Worm (Caenorhabditis elegans) whole organism, L1 larva: ENCODE measurements around the gene sre-27.

Source experiments
- F16B12.6 ChIP-seq: fragments of 150-350 bp; optimal IDR thresholded peaks from 2 replicates; lab custom pipeline; 2014; ENCODE audit warnings: missing biosample characterization, missing genetic modification characterization
- Y116A8C.19 ChIP-seq: sonication (generic microtip); optimal IDR thresholded peaks from 2 replicates; lab custom pipeline; 2016; ENCODE audit warnings: missing compliant biosample characterization, missing genetic modification characterization, borderline replicate concordance
- alr-1 ChIP-seq: fragments of 200-800 bp; sonication (Bioruptor generic); optimal IDR thresholded peaks from 2 replicates; lab custom pipeline; 2018; ENCODE audit warnings: borderline replicate concordance, mild to moderate bottlenecking, missing genetic modification characterization, missing compliant biosample characterization
- ama-1 ChIP-seq: fragments of 150-350 bp; optimal IDR thresholded peaks from 2 replicates; lab custom pipeline; 2014
- blmp-1 ChIP-seq: fragments of 150-350 bp; optimal IDR thresholded peaks from 2 replicates; lab custom pipeline; 2014; ENCODE audit warnings: missing biosample characterization, missing genetic modification characterization
- ceh-82 ChIP-seq, 3 experiments: fragments of 150-350 bp in 1 of 3; sonication (generic microtip) in 2 of 3; optimal IDR thresholded peaks; 2 replicates each; lab custom pipeline; 2014 to 2017; ENCODE audit warnings: missing biosample characterization in 3 of 3, missing genetic modification characterization in 3 of 3
- ceh-88 ChIP-seq: fragments of 200-800 bp; sonication (Bioruptor generic); IDR thresholded peaks from 2 replicates; pipeline ENCODE4 v1.3.6; 2022; ENCODE audit warnings: missing genetic modification characterization, missing compliant biosample characterization
- ceh-90 ChIP-seq: sonication (generic microtip); optimal IDR thresholded peaks from 2 replicates; lab custom pipeline; 2016; ENCODE audit warnings: missing genetic modification characterization, missing compliant biosample characterization
- ces-1 ChIP-seq: fragments of 150-350 bp; optimal IDR thresholded peaks from 2 replicates; lab custom pipeline; 2014; ENCODE audit warnings: missing biosample characterization, missing genetic modification reagents, missing genetic modification characterization
- dsc-1 ChIP-seq: sonication (generic microtip); optimal IDR thresholded peaks from 2 replicates; lab custom pipeline; 2016; ENCODE audit warnings: mild to moderate bottlenecking, missing genetic modification characterization, missing compliant biosample characterization
- efl-1 ChIP-seq, 4 experiments: fragments of 150-350 bp; optimal IDR thresholded peaks in 3 of 4; peaks in 1 of 4; 1 replicate in 1 of 4; 2 replicates in 3 of 4; lab custom pipeline; 2014; ENCODE audit warnings: missing biosample characterization in 2 of 4, missing genetic modification characterization in 2 of 4, missing genetic modification reagents in 2 of 4
- egl-13 ChIP-seq: sonication (generic microtip); optimal IDR thresholded peaks from 2 replicates; lab custom pipeline; 2016; ENCODE audit warnings: missing genotype, missing genetic modification reagents, missing genetic modification characterization, missing compliant biosample characterization
- egl-27 ChIP-seq, 2 experiments: fragments of 150-350 bp in 1 of 2; sonication (generic microtip); optimal IDR thresholded peaks; 3 replicates each; lab custom pipeline; 2017 to 2018; ENCODE audit warnings: missing biosample characterization in 2 of 2, missing genetic modification characterization in 2 of 2, missing genetic modification reagents in 2 of 2
- elt-2 ChIP-seq: sonication (generic microtip); optimal IDR thresholded peaks from 2 replicates; lab custom pipeline; 2016; ENCODE audit warnings: missing genetic modification characterization, mild to moderate bottlenecking, inconsistent platforms, missing compliant biosample characterization, missing genetic modification reagents
- elt-3 ChIP-seq, 6 experiments: fragments of 150-350 bp in 1 of 6; sonication (generic microtip); optimal IDR thresholded peaks; 2 replicates each; lab custom pipeline; 2017 to 2018; ENCODE audit warnings: missing biosample characterization in 6 of 6, missing genetic modification characterization in 6 of 6, inconsistent platforms in 1 of 6
- fkh-10 ChIP-seq: sonication (generic microtip); optimal IDR thresholded peaks from 2 replicates; lab custom pipeline; 2017; ENCODE audit warnings: missing biosample characterization, missing genetic modification reagents, missing genetic modification characterization
- fkh-4 ChIP-seq: sonication (generic microtip); optimal IDR thresholded peaks from 2 replicates; lab custom pipeline; 2016; ENCODE audit warnings: missing compliant biosample characterization, missing genetic modification characterization, borderline replicate concordance
- fkh-8 ChIP-seq: sonication (generic microtip); optimal IDR thresholded peaks from 2 replicates; lab custom pipeline; 2016; ENCODE audit warnings: mild to moderate bottlenecking, missing genetic modification characterization, missing compliant biosample characterization
- grh-1 ChIP-seq: fragments of 200-800 bp; sonication (Bioruptor generic); IDR thresholded peaks from 2 replicates; pipeline ENCODE4 v1.3.6; 2022; ENCODE audit warnings: missing genetic modification reagents, missing genetic modification characterization, missing compliant biosample characterization
- hlh-4 ChIP-seq: sonication (generic microtip); optimal IDR thresholded peaks from 2 replicates; lab custom pipeline; 2016; ENCODE audit warnings: mild to moderate bottlenecking, missing genetic modification characterization, missing compliant biosample characterization
- hpl-2 ChIP-seq: fragments of 150-350 bp; optimal IDR thresholded peaks from 2 replicates; lab custom pipeline; 2014; ENCODE audit warnings: missing biosample characterization, missing genetic modification reagents, missing genetic modification characterization
- isw-1 ChIP-seq: fragments of 200-800 bp; sonication (Bioruptor generic); IDR thresholded peaks from 2 replicates; pipeline ENCODE4 v1.3.6; 2022; ENCODE audit warnings: missing genetic modification characterization, missing compliant biosample characterization
- jun-1 ChIP-seq: fragments of 150-350 bp; optimal IDR thresholded peaks from 2 replicates; lab custom pipeline; 2014; ENCODE audit warnings: missing biosample characterization, missing genetic modification reagents, missing genetic modification characterization
- lin-15B ChIP-seq: fragments of 150-350 bp; sonication (generic microtip); optimal IDR thresholded peaks from 3 replicates; lab custom pipeline; 2014; ENCODE audit warnings: missing biosample characterization, missing genetic modification characterization
- lin-39 ChIP-seq: fragments of 150-350 bp; optimal IDR thresholded peaks from 2 replicates; lab custom pipeline; 2014; ENCODE audit warnings: missing biosample characterization, missing genetic modification reagents, missing genetic modification characterization
- lsy-2 ChIP-seq, 2 experiments: fragments of 150-350 bp; optimal IDR thresholded peaks; 2 replicates each; lab custom pipeline; 2014; ENCODE audit warnings: missing biosample characterization in 2 of 2, missing genetic modification characterization in 2 of 2
- mab-9 ChIP-seq: fragments of 200-800 bp; sonication (Bioruptor generic); IDR thresholded peaks from 2 replicates; pipeline ENCODE4 v1.3.6; 2022; ENCODE audit warnings: missing genetic modification reagents, missing genetic modification characterization, missing compliant biosample characterization
- mdl-1 ChIP-seq, 2 experiments: fragments of 150-350 bp; optimal IDR thresholded peaks; 2 replicates each; lab custom pipeline; 2014 to 2017; ENCODE audit warnings: missing biosample characterization in 2 of 2, missing genetic modification characterization in 2 of 2, inconsistent platforms in 1 of 2
- nhr-11 ChIP-seq: fragments of 150-350 bp; optimal IDR thresholded peaks from 2 replicates; lab custom pipeline; 2014; ENCODE audit warnings: missing biosample characterization, missing genetic modification characterization
- nhr-28 ChIP-seq: fragments of 150-350 bp; optimal IDR thresholded peaks from 2 replicates; lab custom pipeline; 2014; ENCODE audit warnings: missing biosample characterization, missing genetic modification characterization
- nhr-47 ChIP-seq: sonication (generic microtip); optimal IDR thresholded peaks from 2 replicates; lab custom pipeline; 2016; ENCODE audit warnings: mild to moderate bottlenecking, missing genetic modification characterization, moderate library complexity, missing compliant biosample characterization
- nhr-71 ChIP-seq: sonication (generic microtip); optimal IDR thresholded peaks from 2 replicates; lab custom pipeline; 2016; ENCODE audit warnings: mild to moderate bottlenecking, missing genetic modification characterization, moderate library complexity, missing compliant biosample characterization
- nhr-76 ChIP-seq: sonication (generic microtip); optimal IDR thresholded peaks from 2 replicates; lab custom pipeline; 2017; ENCODE audit warnings: missing biosample characterization, missing genetic modification characterization
- nhr-77 ChIP-seq: fragments of 150-350 bp; optimal IDR thresholded peaks from 2 replicates; lab custom pipeline; 2014; ENCODE audit warnings: missing biosample characterization, missing genetic modification characterization
- nhr-84 ChIP-seq: sonication (generic microtip); optimal IDR thresholded peaks from 2 replicates; lab custom pipeline; 2017; ENCODE audit warnings: missing biosample characterization, missing genetic modification characterization
- nhr-90 ChIP-seq: sonication (generic microtip); optimal IDR thresholded peaks from 2 replicates; lab custom pipeline; 2016; ENCODE audit warnings: mild to moderate bottlenecking, missing genetic modification characterization, missing compliant biosample characterization; ENCODE audit not compliant: poor library complexity
- pag-3 ChIP-seq: sonication (generic microtip); optimal IDR thresholded peaks from 2 replicates; lab custom pipeline; 2017; ENCODE audit warnings: missing genetic modification characterization, mild to moderate bottlenecking, missing compliant biosample characterization, antibody characterized with exemption, borderline replicate concordance; ENCODE audit not compliant: insufficient read depth
- snu-23 ChIP-seq: sonication (generic microtip); optimal IDR thresholded peaks from 2 replicates; lab custom pipeline; 2016; ENCODE audit warnings: missing genetic modification characterization, missing compliant biosample characterization
- sptf-1 ChIP-seq: fragments of 150-350 bp; optimal IDR thresholded peaks from 2 replicates; lab custom pipeline; 2014; ENCODE audit warnings: missing biosample characterization, missing genetic modification characterization
- sup-37 ChIP-seq: fragments of 200-800 bp; sonication (Bioruptor generic); optimal IDR thresholded peaks from 2 replicates; lab custom pipeline; 2018; ENCODE audit warnings: mild to moderate bottlenecking, missing genetic modification characterization, missing compliant biosample characterization
- swsn-7 ChIP-seq: sonication (generic microtip); optimal IDR thresholded peaks from 2 replicates; lab custom pipeline; 2016; ENCODE audit warnings: missing genetic modification characterization, missing compliant biosample characterization
- tbx-2 ChIP-seq: sonication (generic microtip); optimal IDR thresholded peaks from 2 replicates; lab custom pipeline; 2016; ENCODE audit warnings: missing genetic modification characterization, missing compliant biosample characterization
- unc-130 ChIP-seq: fragments of 150-350 bp; optimal IDR thresholded peaks from 2 replicates; lab custom pipeline; 2017; ENCODE audit warnings: missing biosample characterization, missing genetic modification characterization, inconsistent platforms
- unc-30 ChIP-seq: sonication (generic microtip); optimal IDR thresholded peaks from 2 replicates; lab custom pipeline; 2017; ENCODE audit warnings: missing biosample characterization, missing genetic modification characterization
- unc-62 ChIP-seq: fragments of 150-350 bp; optimal IDR thresholded peaks from 2 replicates; lab custom pipeline; 2014; ENCODE audit warnings: missing biosample characterization, missing genetic modification reagents, missing genetic modification characterization
- unc-86 ChIP-seq: sonication (generic microtip); optimal IDR thresholded peaks from 2 replicates; lab custom pipeline; 2016; ENCODE audit warnings: missing genetic modification characterization, missing compliant biosample characterization
- xbp-1 ChIP-seq: sonication (generic microtip); optimal IDR thresholded peaks from 2 replicates; lab custom pipeline; 2016; ENCODE audit warnings: missing genetic modification characterization, missing compliant biosample characterization
- zip-4 ChIP-seq: fragments of 200-800 bp; sonication (Bioruptor generic); optimal IDR thresholded peaks from 2 replicates; lab custom pipeline; 2018; ENCODE audit warnings: mild to moderate bottlenecking, missing genetic modification characterization, moderate library complexity, missing compliant biosample characterization

The sre-27 gene

DNA sequence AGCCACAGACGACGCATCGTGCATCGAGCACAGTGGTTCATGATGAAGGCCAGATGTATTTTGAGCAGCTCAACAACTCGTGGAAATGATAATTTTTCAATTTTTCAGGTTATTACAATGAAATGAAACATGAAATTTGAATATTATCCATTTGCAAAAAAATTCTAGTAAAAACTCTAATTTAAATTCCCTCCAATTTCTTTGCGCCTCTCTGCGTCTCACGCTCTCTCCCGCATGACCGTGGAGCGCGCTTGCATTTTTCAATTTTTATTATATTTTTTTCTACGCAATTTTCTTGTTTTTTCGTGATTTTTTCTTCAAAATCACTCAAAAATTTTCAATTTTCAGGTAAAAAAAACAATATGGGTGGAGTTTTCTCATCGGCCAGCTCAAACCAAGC lies 42.0 kb upstream of the sre-27 start, which contains the start of gene tag-281 (continued):
- TF ChIP-seq efl-1 (optimal IDR thresholded peaks at IDR 0.05; lab: Kevin White, UChicago), result peak; percentile 97 to 99
- peak; percentile 98 to 100 for TF ChIP-seq efl-1 (GFP tag; optimal IDR thresholded peaks at IDR 0.05 in 1 of 2; lab: Kevin White, UChicago)
- peak; percentile 48 for TF ChIP-seq elt-2 (tag; lab: Kevin White, UChicago)
- TF ChIP-seq lin-39 (tag; lab: Kevin White, UChicago), result peak; percentile 84
- peak; percentile 86 for TF ChIP-seq unc-86 (tag; lab: Kevin White, UChicago)
- TF ChIP-seq blmp-1, result peak; percentile 65
- TF ChIP-seq Y116A8C.19, result no peak
- peak; percentile 91 for TF ChIP-seq snu-23
- no peak for TF ChIP-seq egl-27 (tag; optimal IDR thresholded peaks at IDR 0.05; lab: Kevin White, UChicago)
- TF ChIP-seq elt-3 (tag; optimal IDR thresholded peaks at IDR 0.05; lab: Kevin White, UChicago), result peak in 2 of 6 experiments; percentile 74 to 86
- peak; percentile 3 for TF ChIP-seq pag-3 (tag; lab: Kevin White, UChicago)
- no peak for TF ChIP-seq nhr-76 (tag; lab: Kevin White, UChicago)
- no peak for TF ChIP-seq nhr-84
- peak; percentile 84 for TF ChIP-seq dsc-1 (tag; lab: Kevin White, UChicago)
- TF ChIP-seq mab-9 (GFP tag; lab: Robert Waterston, UW), result peak; percentile 54; the same call in 1 of the 2 replicates
- no peak for TF ChIP-seq fkh-4 (tag; lab: Kevin White, UChicago)
- TF ChIP-seq xbp-1 (tag; lab: Kevin White, UChicago), result peak; percentile 87
- peak; percentile 80 to 93 (median 89) for TF ChIP-seq ceh-82 (tag; optimal IDR thresholded peaks at IDR 0.05; lab: Kevin White, UChicago)
- TF ChIP-seq ces-1 (GFP tag; lab: Kevin White, UChicago), result no peak
- TF ChIP-seq hlh-4 (tag; lab: Kevin White, UChicago), result no peak
- no peak for TF ChIP-seq nhr-28
- TF ChIP-seq nhr-47, result peak; percentile 93
- TF ChIP-seq nhr-90 (tag; lab: Kevin White, UChicago), result peak; percentile 90
- peak; percentile 42 for TF ChIP-seq zip-4 (GFP tag; lab: Kevin White, UChicago)
- TF ChIP-seq unc-62 (GFP tag; lab: Kevin White, UChicago), result no peak
- peak; percentile 86 for TF ChIP-seq grh-1
- TF ChIP-seq ceh-90 (tag; lab: Kevin White, UChicago), result peak; percentile 20
- peak; percentile 47 for TF ChIP-seq sup-37 (GFP tag; lab: Kevin White, UChicago)
- TF ChIP-seq ceh-88, result peak; percentile 54; the same call in 1 of the 2 replicates
- peak; percentile 72 for TF ChIP-seq F16B12.6 (tag; lab: Kevin White, UChicago)
- TF ChIP-seq unc-130 (tag; lab: Kevin White, UChicago), result peak; percentile 70
- TF ChIP-seq tbx-2 (tag; lab: Kevin White, UChicago), result peak; percentile 87
- no peak for TF ChIP-seq hpl-2
- no peak for TF ChIP-seq alr-1 (tag; lab: Kevin White, UChicago)
- TF ChIP-seq nhr-11 (tag; lab: Kevin White, UChicago), result peak; percentile 71
- TF ChIP-seq jun-1 (tag; lab: Kevin White, UChicago), result peak; percentile 86
- TF ChIP-seq ama-1 (lab: Kevin White, UChicago), result no peak
- peak; percentile 87 for TF ChIP-seq isw-1 (GFP tag; lab: Robert Waterston, UW)

ce11 chrII:12457275-12457674 lies 39.9 kb upstream of the sre-27 start, which contains the start of gene sre-38:
TSS of gene sre-38 (plus strand) at chrII:12457575.
- no peak for TF ChIP-seq efl-1 (optimal IDR thresholded peaks at IDR 0.05; lab: Kevin White, UChicago)
- no peak for TF ChIP-seq efl-1 (GFP tag; optimal IDR thresholded peaks at IDR 0.05 in 1 of 2; lab: Kevin White, UChicago)
- TF ChIP-seq swsn-7, result no peak
- TF ChIP-seq mdl-1 (tag; optimal IDR thresholded peaks at IDR 0.05; lab: Kevin White, UChicago), result no peak
- TF ChIP-seq ces-1 (GFP tag; lab: Kevin White, UChicago), result no peak
- no peak for TF ChIP-seq fkh-8 (tag; lab: Kevin White, UChicago)
- TF ChIP-seq fkh-10 (GFP tag; lab: Kevin White, UChicago), result no peak
- TF ChIP-seq hlh-4 (tag; lab: Kevin White, UChicago), result no peak
- no peak for TF ChIP-seq egl-13 (tag; lab: Kevin White, UChicago)
- TF ChIP-seq unc-30 (tag; lab: Kevin White, UChicago), result no peak
- no peak for TF ChIP-seq lsy-2 (tag; optimal IDR thresholded peaks at IDR 0.05; lab: Kevin White, UChicago)
- no peak for TF ChIP-seq nhr-77 (tag; lab: Kevin White, UChicago)
- no peak for TF ChIP-seq dsc-1 (tag; lab: Kevin White, UChicago)
- TF ChIP-seq grh-1, result no peak
- no peak for TF ChIP-seq nhr-71 (tag; lab: Kevin White, UChicago)
- no peak for TF ChIP-seq sptf-1 (tag; lab: Kevin White, UChicago)
- TF ChIP-seq lin-15B (tag; lab: Kevin White, UChicago), result no peak
- no peak for TF ChIP-seq elt-3 (tag; optimal IDR thresholded peaks at IDR 0.05; lab: Kevin White, UChicago)
- no peak for TF ChIP-seq unc-62 (GFP tag; lab: Kevin White, UChicago)
